Worm (Caenorhabditis elegans) whole organism, L4 larva: ENCODE results near the gene F58H1.6.

ENCODE experiments used
- F49E8.2 ChIP-seq: sonication (generic microtip); optimal IDR thresholded peaks from 2 replicates; lab custom pipeline; 2016; ENCODE audit warnings: missing compliant biosample characterization, mild to moderate bottlenecking, missing genetic modification characterization, borderline replicate concordance
- R02D3.7 ChIP-seq: fragments of 150-350 bp; sonication (generic microtip); optimal IDR thresholded peaks from 3 replicates; lab custom pipeline; 2014; ENCODE audit warnings: missing biosample characterization, missing genetic modification characterization
- Y48G9A.11 ChIP-seq: fragments of 200-800 bp; sonication (Bioruptor generic); IDR thresholded peaks from 2 replicates; pipeline ENCODE4 v1.3.6; 2022; ENCODE audit warnings: missing genetic modification reagents, missing genetic modification characterization, missing compliant biosample characterization
- ZK337.2 ChIP-seq: fragments of 200-800 bp; sonication (Bioruptor generic); IDR thresholded peaks from 2 replicates; pipeline ENCODE4 v1.3.6; 2022; ENCODE audit warnings: missing genetic modification reagents, missing genetic modification characterization, missing compliant biosample characterization
- ZK546.5 ChIP-seq, 2 experiments: sonication (generic microtip); optimal IDR thresholded peaks; 2 replicates each; lab custom pipeline; 2017; ENCODE audit warnings: missing biosample characterization in 2 of 2, missing genetic modification characterization in 2 of 2
- aha-1 ChIP-seq: fragments of 150-350 bp; peaks from one replicate; lab custom pipeline; 2014; ENCODE audit warnings: missing biosample characterization, missing genetic modification characterization
- arid-1 ChIP-seq: fragments of 200-800 bp; sonication (Bioruptor generic); conservative IDR thresholded peaks from 2 replicates; pipeline ENCODE4 v1.3.6; 2022; ENCODE audit warnings: missing genetic modification reagents, missing genetic modification characterization, missing compliant biosample characterization
- ceh-32 ChIP-seq: sonication (generic microtip); optimal IDR thresholded peaks from 2 replicates; lab custom pipeline; 2016; ENCODE audit warnings: mild to moderate bottlenecking, missing genetic modification characterization, missing compliant biosample characterization; ENCODE audit not compliant: poor library complexity
- ceh-44 ChIP-seq: fragments of 200-800 bp; sonication (Bioruptor generic); IDR thresholded peaks from 2 replicates; pipeline ENCODE4 v1.3.6; 2022; ENCODE audit warnings: missing genetic modification reagents, missing genetic modification characterization, missing compliant biosample characterization
- ceh-82 ChIP-seq: sonication (generic microtip); optimal IDR thresholded peaks from 2 replicates; lab custom pipeline; 2017; ENCODE audit warnings: missing biosample characterization, missing genetic modification characterization
- cey-2 ChIP-seq: sonication (generic microtip); optimal IDR thresholded peaks from 3 replicates; lab custom pipeline; 2017; ENCODE audit warnings: missing genetic modification characterization, mild to moderate bottlenecking, missing compliant biosample characterization, antibody characterized with exemption, borderline replicate concordance; ENCODE audit not compliant: insufficient read depth
- daf-19 ChIP-seq: fragments of 200-800 bp; sonication (Bioruptor generic); conservative IDR thresholded peaks from 2 replicates; pipeline ENCODE4 v1.3.6; 2022; ENCODE audit warnings: missing genetic modification characterization, missing compliant biosample characterization
- dmd-9 ChIP-seq: fragments of 200-800 bp; sonication (Bioruptor generic); IDR thresholded peaks from 2 replicates; pipeline ENCODE4 v1.3.6; 2022; ENCODE audit warnings: missing genetic modification reagents, missing genetic modification characterization, missing compliant biosample characterization
- dpl-1 ChIP-seq: fragments of 150-350 bp; optimal IDR thresholded peaks from 2 replicates; lab custom pipeline; 2014; ENCODE audit warnings: missing biosample characterization, missing genetic modification reagents, missing genetic modification characterization
- dve-1 ChIP-seq: sonication (generic microtip); optimal IDR thresholded peaks from 2 replicates; lab custom pipeline; 2017; ENCODE audit warnings: antibody characterized with exemption, mild to moderate bottlenecking, missing genetic modification characterization, missing compliant biosample characterization; ENCODE audit not compliant: insufficient read depth
- egl-27 ChIP-seq: sonication (generic microtip); optimal IDR thresholded peaks from 3 replicates; lab custom pipeline; 2017; ENCODE audit warnings: missing biosample characterization, missing genetic modification reagents, missing genetic modification characterization
- egl-43 ChIP-seq: fragments of 200-800 bp; sonication (Bioruptor generic); IDR thresholded peaks from 2 replicates; pipeline ENCODE4 v1.3.6; 2022; ENCODE audit warnings: missing genetic modification reagents, missing genetic modification characterization, missing compliant biosample characterization
- fkh-10 ChIP-seq: fragments of 150-350 bp; optimal IDR thresholded peaks from 2 replicates; lab custom pipeline; 2014; ENCODE audit warnings: missing biosample characterization, missing genetic modification reagents, missing genetic modification characterization
- fos-1 ChIP-seq: fragments of 150-350 bp; optimal IDR thresholded peaks from 2 replicates; lab custom pipeline; 2014; ENCODE audit warnings: missing biosample characterization, missing genetic modification characterization
- hlh-11 ChIP-seq: fragments of 200-800 bp; sonication (Bioruptor generic); optimal IDR thresholded peaks from 2 replicates; lab custom pipeline; 2018; ENCODE audit warnings: mild to moderate bottlenecking, missing genetic modification characterization, missing compliant biosample characterization
- jun-1 ChIP-seq: fragments of 150-350 bp; optimal IDR thresholded peaks from 2 replicates; lab custom pipeline; 2014; ENCODE audit warnings: missing biosample characterization, missing genetic modification reagents, missing genetic modification characterization
- lin-38 ChIP-seq: fragments of 200-800 bp; sonication (Bioruptor generic); IDR thresholded peaks from 2 replicates; pipeline ENCODE4 v1.3.6; 2022; ENCODE audit warnings: missing genetic modification reagents, missing genetic modification characterization, missing compliant biosample characterization
- lin-39 ChIP-seq: fragments of 150-350 bp; optimal IDR thresholded peaks from 2 replicates; lab custom pipeline; 2014; ENCODE audit warnings: missing biosample characterization, missing genetic modification reagents, missing genetic modification characterization
- madf-9 ChIP-seq: fragments of 200-800 bp; sonication (Bioruptor generic); conservative IDR thresholded peaks from 2 replicates; pipeline ENCODE4 v1.3.6; 2022; ENCODE audit warnings: missing genetic modification reagents, missing genetic modification characterization, missing compliant biosample characterization
- mdt-29 ChIP-seq: fragments of 200-800 bp; sonication (Bioruptor generic); IDR thresholded peaks from 2 replicates; pipeline ENCODE4 v1.3.6; 2022; ENCODE audit warnings: missing genetic modification reagents, missing genetic modification characterization, missing compliant biosample characterization
- mep-1 ChIP-seq: fragments of 150-350 bp; sonication (generic microtip); optimal IDR thresholded peaks from 3 replicates; lab custom pipeline; 2014; ENCODE audit warnings: missing biosample characterization, missing genetic modification characterization
- mes-2 ChIP-seq: sonication (generic microtip); optimal IDR thresholded peaks from 2 replicates; lab custom pipeline; 2016; ENCODE audit warnings: missing genotype, mild to moderate bottlenecking, missing genetic modification characterization, missing compliant biosample characterization; ENCODE audit not compliant: poor library complexity, severe bottlenecking
- mxl-2 ChIP-seq: fragments of 200-800 bp; sonication (Bioruptor generic); conservative IDR thresholded peaks from 2 replicates; pipeline ENCODE4 v1.3.6; 2022; ENCODE audit warnings: missing genetic modification reagents, missing genetic modification characterization, missing compliant biosample characterization
- nhr-10 ChIP-seq: fragments of 150-350 bp; optimal IDR thresholded peaks from 2 replicates; lab custom pipeline; 2014; ENCODE audit warnings: missing biosample characterization, missing genetic modification characterization
- nhr-111 ChIP-seq: fragments of 200-800 bp; sonication (Bioruptor generic); optimal IDR thresholded peaks from 2 replicates; lab custom pipeline; 2018; ENCODE audit warnings: mild to moderate bottlenecking, missing genetic modification characterization, missing compliant biosample characterization
- nhr-25 ChIP-seq: sonication (generic microtip); optimal IDR thresholded peaks from 2 replicates; lab custom pipeline; 2017; ENCODE audit warnings: missing genetic modification characterization, mild to moderate bottlenecking, missing compliant biosample characterization, antibody characterized with exemption, moderate library complexity, borderline replicate concordance; ENCODE audit not compliant: insufficient read depth
- nhr-28 ChIP-seq: fragments of 150-350 bp; optimal IDR thresholded peaks from 2 replicates; lab custom pipeline; 2014; ENCODE audit warnings: missing biosample characterization, missing genetic modification characterization
- nhr-42 ChIP-seq: fragments of 200-800 bp; sonication (Bioruptor generic); IDR thresholded peaks from 2 replicates; pipeline ENCODE4 v1.3.6; 2022; ENCODE audit warnings: missing genetic modification characterization, missing compliant biosample characterization
- nhr-76 ChIP-seq: fragments of 150-350 bp; optimal IDR thresholded peaks from 2 replicates; lab custom pipeline; 2014; ENCODE audit warnings: missing biosample characterization, missing genetic modification characterization
- nhr-77 ChIP-seq: fragments of 150-350 bp; optimal IDR thresholded peaks from 2 replicates; lab custom pipeline; 2014; ENCODE audit warnings: missing biosample characterization, missing genetic modification characterization
- pha-4 ChIP-seq, 2 experiments: fragments of 150-350 bp in 1 of 2; fragments of 200-800 bp in 1 of 2; sonication (Bioruptor generic) in 1 of 2; IDR thresholded peaks in 1 of 2; optimal IDR thresholded peaks in 1 of 2; 2 replicates each; pipeline versions ENCODE4 v1.3.6 to Lab custom; 2014 to 2022; ENCODE audit warnings: missing genetic modification characterization in 2 of 2, missing genetic modification reagents in 2 of 2, missing biosample characterization in 1 of 2, missing compliant biosample characterization in 1 of 2
- pqm-1 ChIP-seq: sonication (generic microtip); optimal IDR thresholded peaks from 2 replicates; lab custom pipeline; 2017; ENCODE audit warnings: missing biosample characterization, missing genetic modification characterization
- saeg-2 ChIP-seq: fragments of 200-800 bp; sonication (Bioruptor generic); IDR thresholded peaks from 2 replicates; pipeline ENCODE4 v1.3.6; 2022; ENCODE audit warnings: missing genetic modification reagents, missing genetic modification characterization, missing compliant biosample characterization
- set-16 ChIP-seq: fragments of 200-800 bp; sonication (Bioruptor generic); IDR thresholded peaks from 2 replicates; pipeline ENCODE4 v1.3.6; 2022; ENCODE audit warnings: missing genetic modification reagents, missing genetic modification characterization, missing compliant biosample characterization
- spr-1 ChIP-seq: sonication (generic microtip); optimal IDR thresholded peaks from 2 replicates; lab custom pipeline; 2016; ENCODE audit warnings: mild to moderate bottlenecking, missing genetic modification characterization, missing compliant biosample characterization
- spr-3 ChIP-seq: fragments of 200-800 bp; sonication (Bioruptor generic); optimal IDR thresholded peaks from 2 replicates; lab custom pipeline; 2018; ENCODE audit warnings: mild to moderate bottlenecking, missing genetic modification characterization, missing compliant biosample characterization
- tag-97 ChIP-seq: fragments of 200-800 bp; sonication (Bioruptor generic); IDR thresholded peaks from 2 replicates; pipeline ENCODE4 v1.3.6; 2022; ENCODE audit warnings: missing genetic modification characterization, missing compliant biosample characterization
- tra-1 ChIP-seq: fragments of 200-800 bp; sonication (Bioruptor generic); IDR thresholded peaks from 2 replicates; pipeline ENCODE4 v1.3.6; 2022; ENCODE audit warnings: missing genetic modification reagents, missing genetic modification characterization, missing compliant biosample characterization
- unc-130 ChIP-seq: sonication (generic microtip); optimal IDR thresholded peaks from 2 replicates; lab custom pipeline; 2016; ENCODE audit warnings: missing genetic modification reagents, missing genetic modification characterization, missing compliant biosample characterization
- unc-62 ChIP-seq, 3 experiments: fragments of 150-350 bp in 1 of 3; sonication (generic microtip); optimal IDR thresholded peaks in 2 of 3; peaks in 1 of 3; 1 replicate in 1 of 3; 2 replicates in 2 of 3; lab custom pipeline; 2014 to 2017; ENCODE audit warnings: missing biosample characterization in 3 of 3, missing genetic modification characterization in 3 of 3, missing genetic modification reagents in 3 of 3, missing genotype in 1 of 3
- zfp-2 ChIP-seq: sonication (generic microtip); optimal IDR thresholded peaks from 2 replicates; lab custom pipeline; 2016; ENCODE audit warnings: mild to moderate bottlenecking, missing genetic modification characterization, missing compliant biosample characterization
- zip-11 ChIP-seq: fragments of 200-800 bp; sonication (Bioruptor generic); IDR thresholded peaks from 2 replicates; pipeline ENCODE4 v1.3.6; 2022; ENCODE audit warnings: missing genetic modification characterization, missing compliant biosample characterization
- ztf-7 ChIP-seq: fragments of 150-350 bp; optimal IDR thresholded peaks from 2 replicates; lab custom pipeline; 2014; ENCODE audit warnings: missing biosample characterization, missing genetic modification characterization

The F58H1.6 gene

DNA sequence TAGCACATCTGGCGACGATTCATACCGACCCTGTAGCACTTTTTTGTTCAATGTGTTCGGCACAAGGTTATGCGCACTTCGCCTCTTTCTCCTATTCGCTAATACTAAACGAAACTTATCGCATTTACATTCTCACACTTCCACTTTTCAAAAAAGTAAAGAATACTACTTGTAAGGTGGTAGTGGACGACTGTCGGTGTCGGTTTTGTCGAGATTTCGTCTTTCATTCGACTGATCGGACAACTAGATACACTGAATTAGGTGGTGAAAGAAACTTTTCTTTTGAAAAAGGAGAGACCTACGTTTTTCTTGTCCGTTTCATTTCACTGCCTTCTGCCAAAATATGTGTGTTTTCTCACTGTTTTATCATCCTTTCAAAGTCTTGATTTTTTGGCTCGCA, 44.8 kb upstream of the F58H1.6 start:
- TF ChIP-seq Y48G9A.11 (GFP tag; lab: Robert Waterston, UW) (no peak), nhr-76 (no peak)

DNA sequence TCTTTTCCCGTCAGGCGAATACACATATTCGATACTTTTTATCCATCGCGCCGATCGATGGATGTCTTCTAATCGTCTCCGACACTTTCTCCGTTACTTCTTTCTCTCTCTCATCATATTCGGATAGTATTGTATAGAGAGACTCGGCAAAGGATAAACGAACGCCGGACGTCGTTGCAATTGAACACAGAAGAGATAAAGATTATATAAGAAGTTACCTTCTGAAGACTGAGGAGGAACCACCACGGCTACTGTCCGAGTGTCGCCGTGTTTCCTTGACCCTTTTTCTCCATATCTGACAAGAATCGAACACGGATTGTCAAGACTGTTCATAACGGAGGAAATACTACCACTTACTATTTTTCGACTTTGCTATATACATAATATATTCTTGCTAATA, 43.3 kb upstream of the F58H1.6 start, which contains the start of gene sma-1:
Gene sma-1, plus strand, starts transcription at position 301 of the 400 bp plus-strand sequence.
- no peak for TF ChIP-seq nhr-25 (tag; lab: Kevin White, UChicago)
- no peak for TF ChIP-seq fkh-10
- TF ChIP-seq ztf-7, result no peak
- TF ChIP-seq tag-97, result no peak
- TF ChIP-seq F49E8.2, result no peak
- TF ChIP-seq zfp-2 (tag; lab: Kevin White, UChicago), result no peak
- TF ChIP-seq nhr-28, result no peak
- TF ChIP-seq tra-1 (GFP tag; lab: Robert Waterston, UW), result no peak
- TF ChIP-seq R02D3.7 (tag; lab: Kevin White, UChicago), result no peak
- TF ChIP-seq madf-9, result no peak
- TF ChIP-seq nhr-111 (GFP tag; lab: Kevin White, UChicago), result no peak
- no peak for TF ChIP-seq jun-1
- no peak for TF ChIP-seq pha-4 (GFP tag; IDR thresholded peaks at IDR 0.05; lab: Robert Waterston, UW)
- no peak for TF ChIP-seq pha-4 (tag; optimal IDR thresholded peaks at IDR 0.05; lab: Kevin White, UChicago)
- TF ChIP-seq Y48G9A.11 (GFP tag; lab: Robert Waterston, UW), result no peak
- no peak for TF ChIP-seq pqm-1
- TF ChIP-seq unc-130 (GFP tag; lab: Kevin White, UChicago), result no peak
- TF ChIP-seq egl-27 (tag; lab: Kevin White, UChicago), result no peak
- no peak for TF ChIP-seq arid-1 (GFP tag; lab: Robert Waterston, UW)
- TF ChIP-seq lin-38, result no peak
- no peak for TF ChIP-seq lin-39

DNA sequence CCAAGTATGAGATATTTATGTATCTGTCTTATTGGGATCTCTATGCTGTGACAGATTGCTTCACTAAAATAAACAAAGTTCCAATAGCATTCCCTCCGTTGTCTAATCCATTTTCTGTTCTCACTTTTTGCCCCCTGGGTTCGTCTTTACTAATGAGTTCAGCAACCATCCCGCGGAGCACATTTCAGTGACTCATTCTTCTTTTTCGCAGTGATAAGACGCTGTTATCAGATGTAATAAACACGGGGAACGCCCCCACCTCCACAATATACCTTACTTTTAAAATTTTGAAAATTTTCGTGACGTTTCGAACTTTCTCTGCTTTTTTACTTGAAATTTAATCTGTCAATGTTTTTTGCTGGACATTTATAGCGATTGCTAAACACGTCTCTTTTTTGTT, 42.3 kb upstream of the F58H1.6 start:
- TF ChIP-seq lin-38 (no peak), dpl-1 (GFP tag; lab: Kevin White, UChicago) (no peak), fos-1 (tag; lab: Kevin White, UChicago) (no peak), ZK546.5 (tag; optimal IDR thresholded peaks at IDR 0.05; lab: Kevin White, UChicago) (no peak), egl-43 (GFP tag; lab: Robert Waterston, UW) (no peak), lin-39 (no peak), ZK337.2 (no peak), mes-2 (tag; lab: Kevin White, UChicago) (no peak), dmd-9 (GFP tag; lab: Robert Waterston, UW) (no peak), mep-1 (tag; lab: Kevin White, UChicago) (no peak), nhr-77 (tag; lab: Kevin White, UChicago) (no peak), unc-62 (GFP tag; optimal IDR thresholded peaks at IDR 0.05 in 1 of 2; lab: Kevin White, UChicago) (no peak), unc-62 (tag; optimal IDR thresholded peaks at IDR 0.05; lab: Kevin White, UChicago) (no peak), zip-11 (GFP tag; lab: Robert Waterston, UW) (no peak), hlh-11 (tag; lab: Kevin White, UChicago) (peak; percentile 54), dve-1 (peak; percentile 14), cey-2 (tag; lab: Kevin White, UChicago) (no peak), fkh-10 (no peak), nhr-42 (GFP tag; lab: Robert Waterston, UW) (no peak), nhr-10 (tag; lab: Kevin White, UChicago) (no peak), saeg-2 (no peak), ceh-32 (tag; lab: Kevin White, UChicago) (no peak), spr-1 (tag; lab: Kevin White, UChicago) (no peak), nhr-25 (tag; lab: Kevin White, UChicago) (no peak), mdt-29 (GFP tag; lab: Robert Waterston, UW) (no peak), set-16 (GFP tag; lab: Robert Waterston, UW) (no peak), ceh-82 (tag; lab: Kevin White, UChicago) (no peak), daf-19 (GFP tag; lab: Robert Waterston, UW) (no peak), spr-3 (GFP tag; lab: Kevin White, UChicago) (no peak), aha-1 (tag; lab: Kevin White, UChicago) (peak; percentile 50), mxl-2 (GFP tag; lab: Robert Waterston, UW) (no peak), ceh-44 (GFP tag; lab: Robert Waterston, UW) (no peak)
